Worm (Caenorhabditis elegans) whole organism, young adult: Measurements from ENCODE around the gene C38D4.10.

Experiments
- C06A6.2 ChIP-seq: fragments of 200-800 bp; sonication (Bioruptor generic); conservative IDR thresholded peaks from 2 replicates; pipeline ENCODE4 v1.3.6; 2022; ENCODE audit warnings: missing genetic modification characterization, missing compliant biosample characterization
- C17E4.6 ChIP-seq: fragments of 200-800 bp; sonication (Bioruptor generic); IDR thresholded peaks from 2 replicates; pipeline ENCODE4 v1.3.6; 2022; ENCODE audit warnings: missing genetic modification reagents, missing genetic modification characterization, missing compliant biosample characterization
- D2030.7 ChIP-seq: fragments of 200-800 bp; sonication (Bioruptor generic); IDR thresholded peaks from 2 replicates; pipeline ENCODE4 v1.3.6; 2022; ENCODE audit warnings: missing genetic modification reagents, missing genetic modification characterization, missing compliant biosample characterization
- F22D6.2 ChIP-seq: sonication (generic microtip); optimal IDR thresholded peaks from 2 replicates; lab custom pipeline; 2016; ENCODE audit warnings: mild to moderate bottlenecking, missing genetic modification characterization, missing compliant biosample characterization
- F33H1.4 ChIP-seq: fragments of 200-800 bp; sonication (Bioruptor generic); IDR thresholded peaks from 2 replicates; pipeline ENCODE4 v1.3.6; 2022; ENCODE audit warnings: missing genetic modification reagents, missing genetic modification characterization, missing compliant biosample characterization
- F52B5.7 ChIP-seq: sonication (generic microtip); optimal IDR thresholded peaks from 2 replicates; lab custom pipeline; 2016; ENCODE audit warnings: mild to moderate bottlenecking, missing genetic modification characterization, missing compliant biosample characterization
- F55B11.4 ChIP-seq: sonication (generic microtip); optimal IDR thresholded peaks from 2 replicates; lab custom pipeline; 2016; ENCODE audit warnings: missing compliant biosample characterization, missing genetic modification characterization, borderline replicate concordance; ENCODE audit not compliant: insufficient read depth
- F57A8.1 ChIP-seq: fragments of 200-800 bp; sonication (Bioruptor generic); optimal IDR thresholded peaks from 2 replicates; lab custom pipeline; 2018; ENCODE audit warnings: mild to moderate bottlenecking, missing genetic modification characterization, moderate library complexity, missing compliant biosample characterization
- F57C9.4 ChIP-seq: sonication (generic microtip); optimal IDR thresholded peaks from 2 replicates; lab custom pipeline; 2017; ENCODE audit warnings: mild to moderate bottlenecking, missing genetic modification characterization, missing compliant biosample characterization
- K11D2.4 ChIP-seq: fragments of 200-800 bp; sonication (Bioruptor generic); IDR thresholded peaks from 2 replicates; pipeline ENCODE4 v1.3.6; 2022; ENCODE audit warnings: missing genetic modification reagents, missing genetic modification characterization, missing compliant biosample characterization
- K12H6.12 ChIP-seq: fragments of 200-800 bp; sonication (Bioruptor generic); optimal IDR thresholded peaks from 2 replicates; lab custom pipeline; 2018; ENCODE audit warnings: mild to moderate bottlenecking, missing genetic modification characterization, missing compliant biosample characterization
- Y53F4B.3 ChIP-seq: fragments of 200-800 bp; sonication (Bioruptor generic); IDR thresholded peaks from 2 replicates; pipeline ENCODE4 v1.3.6; 2022; ENCODE audit warnings: missing genetic modification reagents, missing genetic modification characterization, missing compliant biosample characterization
- Y79H2A.3 ChIP-seq: fragments of 200-800 bp; sonication (Bioruptor generic); conservative IDR thresholded peaks from 2 replicates; pipeline ENCODE4 v1.3.6; 2022; ENCODE audit warnings: missing genetic modification reagents, missing genetic modification characterization, missing compliant biosample characterization
- Y95B8A.8 ChIP-seq: fragments of 200-800 bp; sonication (Bioruptor generic); IDR thresholded peaks from 2 replicates; pipeline ENCODE4 v1.3.6; 2022; ENCODE audit warnings: missing genetic modification reagents, missing genetic modification characterization, missing compliant biosample characterization
- aptf-2 ChIP-seq: fragments of 200-800 bp; sonication (Bioruptor generic); conservative IDR thresholded peaks from 2 replicates; pipeline ENCODE4 v1.3.6; 2022; ENCODE audit warnings: missing genetic modification reagents, missing genetic modification characterization, missing compliant biosample characterization
- athp-1 ChIP-seq: sonication (generic microtip); optimal IDR thresholded peaks from 2 replicates; lab custom pipeline; 2017; ENCODE audit warnings: mild to moderate bottlenecking, missing genetic modification characterization, missing compliant biosample characterization
- attf-6 ChIP-seq: fragments of 200-800 bp; sonication (Bioruptor generic); IDR thresholded peaks from 2 replicates; pipeline ENCODE4 v1.3.6; 2022; ENCODE audit warnings: missing genetic modification reagents, missing genetic modification characterization, missing compliant biosample characterization
- cebp-2 ChIP-seq: fragments of 200-800 bp; sonication (Bioruptor generic); IDR thresholded peaks from 2 replicates; pipeline ENCODE4 v1.3.6; 2022; ENCODE audit warnings: missing genetic modification characterization, missing compliant biosample characterization
- ceh-100 ChIP-seq: fragments of 200-800 bp; sonication (Bioruptor generic); IDR thresholded peaks from 2 replicates; pipeline ENCODE4 v1.3.6; 2022; ENCODE audit warnings: missing genetic modification reagents, missing genetic modification characterization, missing compliant biosample characterization
- ceh-91 ChIP-seq: fragments of 200-800 bp; sonication (Bioruptor generic); IDR thresholded peaks from 2 replicates; pipeline ENCODE4 v1.3.6; 2022; ENCODE audit warnings: missing genetic modification reagents, missing genetic modification characterization, missing compliant biosample characterization
- die-1 ChIP-seq: sonication (generic microtip); optimal IDR thresholded peaks from 2 replicates; lab custom pipeline; 2016; ENCODE audit warnings: missing genotype, mild to moderate bottlenecking, missing genetic modification characterization, missing compliant biosample characterization
- dox-1 ChIP-seq: fragments of 200-800 bp; sonication (Bioruptor generic); IDR thresholded peaks from 2 replicates; pipeline ENCODE4 v1.3.6; 2022; ENCODE audit warnings: missing genetic modification reagents, missing genetic modification characterization, missing compliant biosample characterization
- efl-1 ChIP-seq: fragments of 150-350 bp; optimal IDR thresholded peaks from 2 replicates; lab custom pipeline; 2014; ENCODE audit warnings: missing biosample characterization, missing genetic modification reagents, missing genetic modification characterization
- egl-44 ChIP-seq: fragments of 200-800 bp; sonication (Bioruptor generic); IDR thresholded peaks from 2 replicates; pipeline ENCODE4 v1.3.6; 2022; ENCODE audit warnings: missing genetic modification reagents, missing genetic modification characterization, missing compliant biosample characterization
- egrh-3 ChIP-seq: fragments of 200-800 bp; sonication (Bioruptor generic); IDR thresholded peaks from 2 replicates; pipeline ENCODE4 v1.3.6; 2022; ENCODE audit warnings: missing genetic modification reagents, missing genetic modification characterization, missing compliant biosample characterization
- ekl-4 ChIP-seq: fragments of 200-800 bp; sonication (Bioruptor generic); IDR thresholded peaks from 2 replicates; pipeline ENCODE4 v1.3.6; 2022; ENCODE audit warnings: missing genetic modification reagents, missing genetic modification characterization, missing compliant biosample characterization
- hmg-1.2 ChIP-seq: fragments of 200-800 bp; sonication (Bioruptor generic); IDR thresholded peaks from 2 replicates; pipeline ENCODE4 v1.3.6; 2022; ENCODE audit warnings: missing genetic modification reagents, missing genetic modification characterization, missing compliant biosample characterization
- hmg-20 ChIP-seq: fragments of 200-800 bp; sonication (Bioruptor generic); IDR thresholded peaks from 2 replicates; pipeline ENCODE4 v1.3.6; 2022; ENCODE audit warnings: missing genetic modification reagents, missing genetic modification characterization, missing compliant biosample characterization
- hsf-1 ChIP-seq: fragments of 200-800 bp; sonication (Bioruptor generic); IDR thresholded peaks from 2 replicates; pipeline ENCODE4 v1.3.6; 2022; ENCODE audit warnings: missing genetic modification reagents, missing genetic modification characterization, missing compliant biosample characterization
- madf-3 ChIP-seq: fragments of 200-800 bp; sonication (Bioruptor generic); IDR thresholded peaks from 2 replicates; pipeline ENCODE4 v1.3.6; 2022; ENCODE audit warnings: missing genetic modification reagents, missing genetic modification characterization, missing compliant biosample characterization
- madf-6 ChIP-seq: fragments of 200-800 bp; sonication (Bioruptor generic); IDR thresholded peaks from 2 replicates; pipeline ENCODE4 v1.3.6; 2022; ENCODE audit warnings: missing genetic modification reagents, missing genetic modification characterization, missing compliant biosample characterization
- mcd-1 ChIP-seq: fragments of 200-800 bp; sonication (Bioruptor generic); IDR thresholded peaks from 2 replicates; pipeline ENCODE4 v1.3.6; 2022; ENCODE audit warnings: missing genetic modification reagents, missing genetic modification characterization, missing compliant biosample characterization
- mes-4 ChIP-seq: sonication (generic microtip); optimal IDR thresholded peaks from 2 replicates; lab custom pipeline; 2016; ENCODE audit warnings: missing genotype, missing genetic modification characterization, missing compliant biosample characterization
- nfya-2 ChIP-seq: fragments of 200-800 bp; sonication (Bioruptor generic); IDR thresholded peaks from 2 replicates; pipeline ENCODE4 v1.3.6; 2022; ENCODE audit warnings: missing genetic modification reagents, missing genetic modification characterization, missing compliant biosample characterization
- nhr-120 ChIP-seq: fragments of 200-800 bp; sonication (Bioruptor generic); IDR thresholded peaks from 2 replicates; pipeline ENCODE4 v1.3.6; 2022; ENCODE audit warnings: missing genetic modification characterization, missing compliant biosample characterization
- pbrm-1 ChIP-seq: fragments of 200-800 bp; sonication (Bioruptor generic); IDR thresholded peaks from 2 replicates; pipeline ENCODE4 v1.3.6; 2022; ENCODE audit warnings: missing genetic modification reagents, missing genetic modification characterization, missing compliant biosample characterization
- rcor-1 ChIP-seq: fragments of 200-800 bp; sonication (Bioruptor generic); IDR thresholded peaks from 2 replicates; pipeline ENCODE4 v1.3.6; 2022; ENCODE audit warnings: missing genetic modification reagents, missing genetic modification characterization, missing compliant biosample characterization
- sdz-38 ChIP-seq: sonication (generic microtip); optimal IDR thresholded peaks from 2 replicates; lab custom pipeline; 2016; ENCODE audit warnings: missing genotype, missing genetic modification characterization, missing compliant biosample characterization
- sea-2 ChIP-seq: fragments of 200-800 bp; sonication (Bioruptor generic); IDR thresholded peaks from 2 replicates; pipeline ENCODE4 v1.3.6; 2022; ENCODE audit warnings: missing genetic modification characterization, missing compliant biosample characterization
- snpc-1.3 ChIP-seq: sonication (generic microtip); optimal IDR thresholded peaks from 2 replicates; lab custom pipeline; 2017; ENCODE audit warnings: missing genetic modification characterization, mild to moderate bottlenecking, missing compliant biosample characterization, antibody characterized with exemption, moderate library complexity, missing genotype, missing genetic modification reagents; ENCODE audit not compliant: insufficient read depth
- sptf-2 ChIP-seq: fragments of 200-800 bp; sonication (Bioruptor generic); optimal IDR thresholded peaks from 2 replicates; lab custom pipeline; 2018; ENCODE audit warnings: mild to moderate bottlenecking, missing genetic modification characterization, missing compliant biosample characterization
- unc-130 ChIP-seq: sonication (generic microtip); optimal IDR thresholded peaks from 2 replicates; lab custom pipeline; 2016; ENCODE audit warnings: missing genetic modification reagents, missing genetic modification characterization, missing compliant biosample characterization
- zfh-2 ChIP-seq: fragments of 200-800 bp; sonication (Bioruptor generic); conservative IDR thresholded peaks from 2 replicates; pipeline ENCODE4 v1.3.6; 2022; ENCODE audit warnings: missing genetic modification reagents, missing genetic modification characterization, missing compliant biosample characterization
- ztf-25 ChIP-seq: fragments of 200-800 bp; sonication (Bioruptor generic); IDR thresholded peaks from 2 replicates; pipeline ENCODE4 v1.3.6; 2022; ENCODE audit warnings: missing genetic modification reagents, missing genetic modification characterization, missing compliant biosample characterization

Gene C38D4.10

ce11 chrIII:4748666-4749065, 33.7 kb upstream of the C38D4.10 start:
- TF ChIP-seq egrh-3 (peak; percentile 90), mes-4 (tag; lab: Kevin White, UChicago) (no peak), zfh-2 (GFP tag; lab: Robert Waterston, UW) (peak; percentile 93)

- TF ChIP-seq madf-6 (GFP tag; lab: Robert Waterston, UW) (peak; percentile 80), dox-1 (peak; percentile 75), hmg-20 (GFP tag; lab: Robert Waterston, UW) (peak; percentile 39; the same call in 1 of the 2 replicates), C06A6.2 (peak; percentile 41; the same call in 1 of the 2 replicates), pbrm-1 (GFP tag; lab: Robert Waterston, UW) (peak; percentile 68), K11D2.4 (GFP tag; lab: Robert Waterston, UW) (peak; percentile 80), F33H1.4 (GFP tag; lab: Robert Waterston, UW) (peak; percentile 99), ekl-4 (GFP tag; lab: Robert Waterston, UW) (peak; percentile 91), rcor-1 (GFP tag; lab: Robert Waterston, UW) (peak; percentile 55), ceh-91 (GFP tag; lab: Robert Waterston, UW) (peak; percentile 62), Y95B8A.8 (0 out of 2 replicates have a peak, but pooled peaks have one; percentile 23), ceh-100 (GFP tag; lab: Robert Waterston, UW) (peak; percentile 52), madf-3 (GFP tag; lab: Robert Waterston, UW) (0 out of 2 replicates have a peak, but pooled peaks have one; percentile 25), hmg-1.2 (GFP tag; lab: Robert Waterston, UW) (peak; percentile 67), D2030.7 (GFP tag; lab: Robert Waterston, UW) (peak; percentile 58), mcd-1 (GFP tag; lab: Robert Waterston, UW) (peak; percentile 87), hsf-1 (GFP tag; lab: Robert Waterston, UW) (peak; percentile 82)
- TF ChIP-seq, all 124 proteins: peak for 17; not testable (repeated sequence) for 107
Measured at ce11 chrIII:4752569-4752968, 29.8 kb upstream of the C38D4.10 start.

- TF ChIP-seq nfya-2 (GFP tag; lab: Robert Waterston, UW) (no peak), Y79H2A.3 (GFP tag; lab: Robert Waterston, UW) (no peak), snpc-1.3 (tag; lab: Kevin White, UChicago) (peak; percentile 87), F57A8.1 (GFP tag; lab: Kevin White, UChicago) (no peak), madf-6 (GFP tag; lab: Robert Waterston, UW) (peak; percentile 82), F22D6.2 (tag; lab: Kevin White, UChicago) (no peak), attf-6 (GFP tag; lab: Robert Waterston, UW) (no peak), cebp-2 (GFP tag; lab: Robert Waterston, UW) (no peak), F55B11.4 (tag; lab: Kevin White, UChicago) (no peak), nhr-120 (GFP tag; lab: Robert Waterston, UW) (no peak), ztf-25 (GFP tag; lab: Robert Waterston, UW) (no peak), C06A6.2 (no peak; the same call in 1 of the 2 replicates), efl-1 (GFP tag; lab: Kevin White, UChicago) (peak; percentile 62), Y53F4B.3 (no peak), D2030.7 (GFP tag; lab: Robert Waterston, UW) (peak; percentile 79), F33H1.4 (GFP tag; lab: Robert Waterston, UW) (peak; percentile 99), athp-1 (tag; lab: Kevin White, UChicago) (no peak), C17E4.6 (GFP tag; lab: Robert Waterston, UW) (peak; percentile 46; the same call in 1 of the 2 replicates), hmg-20 (GFP tag; lab: Robert Waterston, UW) (no peak), sea-2 (GFP tag; lab: Robert Waterston, UW) (no peak), egl-44 (GFP tag; lab: Robert Waterston, UW) (no peak), pbrm-1 (GFP tag; lab: Robert Waterston, UW) (peak; percentile 77), sptf-2 (no peak), hmg-1.2 (GFP tag; lab: Robert Waterston, UW) (peak; percentile 89), F52B5.7 (tag; lab: Kevin White, UChicago) (no peak), sdz-38 (tag; lab: Kevin White, UChicago) (no peak), F57C9.4 (tag; lab: Kevin White, UChicago) (no peak), unc-130 (GFP tag; lab: Kevin White, UChicago) (peak; percentile 44), aptf-2 (no peak), K12H6.12 (tag; lab: Kevin White, UChicago) (peak; percentile 49), die-1 (no peak)
Measured at ce11 chrIII:4754001-4754561, 28.2 kb upstream of the C38D4.10 start, which contains the start of the genes rps-0 and rbg-3. TSS of gene rps-0 (minus strand) at chrIII:4754051. TSS of gene rbg-3 (plus strand) at chrIII:4754424.
